Fruit fly (Drosophila melanogaster) whole organism, prepupa: Measurements from ENCODE around the gene CG1146.

ENCODE experiments used
- Blimp-1 ChIP-seq: fragments of 200-800 bp; sonication (Bioruptor generic); optimal IDR thresholded peaks from 3 replicates; lab custom pipeline; 2017; ENCODE audit warnings: missing biosample characterization, missing genetic modification characterization, mild to moderate bottlenecking, moderate library complexity, missing genetic modification reagents
- CG10669 ChIP-seq: fragments of 200-800 bp; sonication (Bioruptor generic); optimal IDR thresholded peaks from 3 replicates; lab custom pipeline; 2018; ENCODE audit warnings: missing biosample characterization, mild to moderate bottlenecking, missing genetic modification characterization, moderate library complexity
- CG11294 ChIP-seq: fragments of 200-800 bp; sonication (Bioruptor generic); IDR thresholded peaks from 2 replicates; pipeline ENCODE4 v1.3.6; 2022; ENCODE audit warnings: missing biosample characterization, missing genetic modification characterization
- CG11762 ChIP-seq: fragments of 200-800 bp; sonication (Bioruptor generic); optimal IDR thresholded peaks from 3 replicates; lab custom pipeline; 2016; ENCODE audit warnings: missing biosample characterization, missing genetic modification characterization; ENCODE audit not compliant: insufficient read depth
- CG11902 ChIP-seq: fragments of 200-800 bp; sonication (Bioruptor generic); optimal IDR thresholded peaks from 3 replicates; lab custom pipeline; 2016; ENCODE audit warnings: missing biosample characterization, missing genetic modification characterization
- CG15336 ChIP-seq: fragments of 200-800 bp; sonication (Bioruptor generic); IDR thresholded peaks from 2 replicates; pipeline ENCODE4 v1.3.6; 2022; ENCODE audit warnings: missing biosample characterization, missing genetic modification characterization
- CG16779 ChIP-seq: fragments of 200-800 bp; sonication (Bioruptor generic); optimal IDR thresholded peaks from 3 replicates; lab custom pipeline; 2017; ENCODE audit warnings: missing biosample characterization, mild to moderate bottlenecking, missing genetic modification characterization
- CG3032 ChIP-seq: fragments of 200-800 bp; optimal IDR thresholded peaks from 2 replicates; lab custom pipeline; 2019; ENCODE audit warnings: missing biosample characterization, mild to moderate bottlenecking, missing genetic modification characterization, moderate library complexity
- CG31627 ChIP-seq: fragments of 200-800 bp; sonication (Bioruptor generic); optimal IDR thresholded peaks from 3 replicates; lab custom pipeline; 2016; ENCODE audit warnings: missing biosample characterization, missing genetic modification characterization
- CG32006 ChIP-seq: fragments of 200-800 bp; sonication (Bioruptor generic); optimal IDR thresholded peaks from 3 replicates; lab custom pipeline; 2017; ENCODE audit warnings: missing biosample characterization, mild to moderate bottlenecking, missing genetic modification characterization
- CG34406 ChIP-seq: fragments of 200-800 bp; sonication (Bioruptor generic); optimal IDR thresholded peaks from 3 replicates; lab custom pipeline; 2016; ENCODE audit warnings: missing biosample characterization, missing genetic modification characterization
- CG3919 ChIP-seq: fragments of 200-800 bp; sonication (Bioruptor generic); optimal IDR thresholded peaks from 3 replicates; lab custom pipeline; 2016; ENCODE audit warnings: missing biosample characterization, missing genetic modification characterization
- CG4318 ChIP-seq: fragments of 200-800 bp; sonication (Bioruptor generic); optimal IDR thresholded peaks from 3 replicates; lab custom pipeline; 2017; ENCODE audit warnings: missing biosample characterization, mild to moderate bottlenecking, missing genetic modification characterization
- CG6163 ChIP-seq: fragments of 200-800 bp; sonication (Bioruptor generic); IDR thresholded peaks from 3 replicates; pipeline ENCODE4 v1.3.6; 2022; ENCODE audit warnings: missing biosample characterization, missing genetic modification characterization
- CG6276 ChIP-seq: fragments of 200-800 bp; sonication (Bioruptor generic); optimal IDR thresholded peaks from 2 replicates; lab custom pipeline; 2017; ENCODE audit warnings: missing biosample characterization, mild to moderate bottlenecking, missing genetic modification characterization
- CG6792 ChIP-seq: fragments of 200-800 bp; sonication (Bioruptor generic); optimal IDR thresholded peaks from 3 replicates; lab custom pipeline; 2016; ENCODE audit warnings: missing biosample characterization, missing genetic modification characterization
- CG6808 ChIP-seq: fragments of 200-800 bp; sonication (Bioruptor generic); optimal IDR thresholded peaks from 3 replicates; lab custom pipeline; 2017; ENCODE audit warnings: missing biosample characterization, missing genetic modification characterization, mild to moderate bottlenecking, moderate library complexity, missing genetic modification reagents
- CG8119 ChIP-seq: fragments of 200-800 bp; sonication (Bioruptor generic); IDR thresholded peaks from 3 replicates; pipeline ENCODE4 v1.3.6; 2022; ENCODE audit warnings: missing biosample characterization, missing genetic modification characterization
- CG8319 ChIP-seq: fragments of 200-800 bp; sonication (Bioruptor generic); optimal IDR thresholded peaks from 3 replicates; lab custom pipeline; 2016; ENCODE audit warnings: missing biosample characterization, missing genetic modification characterization
- CG9139 ChIP-seq: fragments of 200-800 bp; sonication (Bioruptor generic); optimal IDR thresholded peaks from 3 replicates; lab custom pipeline; 2017; ENCODE audit warnings: missing biosample characterization, mild to moderate bottlenecking, missing genetic modification characterization
- Eip75B ChIP-seq: fragments of 200-800 bp; sonication (Bioruptor generic); optimal IDR thresholded peaks from 3 replicates; lab custom pipeline; 2016; ENCODE audit warnings: missing biosample characterization, missing genetic modification characterization
- Eip78C ChIP-seq: fragments of 200-800 bp; sonication (Bioruptor generic); peaks from one replicate; lab custom pipeline; 2016; ENCODE audit warnings: missing biosample characterization, missing genetic modification characterization
- Ets21C ChIP-seq: fragments of 200-800 bp; sonication (Bioruptor generic); optimal IDR thresholded peaks from 3 replicates; lab custom pipeline; 2016; ENCODE audit warnings: missing biosample characterization, missing genetic modification characterization
- Ets96B ChIP-seq: fragments of 200-800 bp; optimal IDR thresholded peaks from 2 replicates; lab custom pipeline; 2019; ENCODE audit warnings: missing biosample characterization, mild to moderate bottlenecking, missing genetic modification characterization, moderate library complexity
- Gug ChIP-seq: fragments of 200-800 bp; sonication (Bioruptor generic); IDR thresholded peaks from 2 replicates; pipeline ENCODE4 v1.3.6; 2022; ENCODE audit warnings: missing biosample characterization, missing genetic modification characterization
- Hr38 ChIP-seq: sonication (Bioruptor generic); optimal IDR thresholded peaks from 2 replicates; lab custom pipeline; 2016; ENCODE audit warnings: missing biosample characterization, missing genetic modification characterization
- Lpt ChIP-seq: fragments of 200-800 bp; sonication (Bioruptor generic); optimal IDR thresholded peaks from 3 replicates; lab custom pipeline; 2016; ENCODE audit warnings: missing biosample characterization, missing genetic modification characterization
- Met ChIP-seq: fragments of 200-800 bp; sonication (Bioruptor generic); optimal IDR thresholded peaks from 3 replicates; lab custom pipeline; 2016; ENCODE audit warnings: missing biosample characterization, missing genetic modification characterization
- OdsH ChIP-seq: fragments of 200-800 bp; sonication (Bioruptor generic); optimal IDR thresholded peaks from 3 replicates; lab custom pipeline; 2016; ENCODE audit warnings: missing biosample characterization, missing genetic modification characterization
- Smox ChIP-seq: fragments of 200-800 bp; sonication (Bioruptor generic); optimal IDR thresholded peaks from 3 replicates; lab custom pipeline; 2016; ENCODE audit warnings: missing biosample characterization, missing genetic modification characterization
- Sox102F ChIP-seq: fragments of 200-800 bp; sonication (Bioruptor generic); optimal IDR thresholded peaks from 2 replicates; lab custom pipeline; 2016; ENCODE audit warnings: missing biosample characterization, mild to moderate bottlenecking, missing genetic modification characterization
- Sox15 ChIP-seq: fragments of 200-800 bp; sonication (Bioruptor generic); optimal IDR thresholded peaks from 3 replicates; lab custom pipeline; 2016; ENCODE audit warnings: missing biosample characterization, missing genetic modification characterization
- achi ChIP-seq: fragments of 200-800 bp; sonication (Bioruptor generic); optimal IDR thresholded peaks from 3 replicates; lab custom pipeline; 2016; ENCODE audit warnings: missing biosample characterization, missing genetic modification characterization
- acj6 ChIP-seq: fragments of 200-800 bp; sonication (Bioruptor generic); optimal IDR thresholded peaks from 3 replicates; lab custom pipeline; 2016; ENCODE audit warnings: missing biosample characterization, missing genetic modification characterization
- cyc ChIP-seq: fragments of 200-800 bp; sonication (Bioruptor generic); optimal IDR thresholded peaks from 3 replicates; lab custom pipeline; 2016; ENCODE audit warnings: missing biosample characterization, missing genetic modification characterization
- dac ChIP-seq: fragments of 200-800 bp; sonication (Bioruptor generic); optimal IDR thresholded peaks from 2 replicates; lab custom pipeline; 2017; ENCODE audit warnings: missing biosample characterization, mild to moderate bottlenecking, missing genetic modification characterization
- dsx ChIP-seq: fragments of 200-800 bp; optimal IDR thresholded peaks from 3 replicates; lab custom pipeline; 2019; ENCODE audit warnings: missing biosample characterization, mild to moderate bottlenecking, missing genetic modification characterization, moderate library complexity; ENCODE audit not compliant: poor library complexity, severe bottlenecking
- eg ChIP-seq: fragments of 200-800 bp; sonication (Bioruptor generic); IDR thresholded peaks from 3 replicates; pipeline ENCODE4 v1.3.6; 2022; ENCODE audit warnings: missing biosample characterization, missing genetic modification characterization
- esn ChIP-seq: fragments of 200-800 bp; sonication (Bioruptor generic); optimal IDR thresholded peaks from 2 replicates; lab custom pipeline; 2016; ENCODE audit warnings: missing biosample characterization, mild to moderate bottlenecking, missing genetic modification characterization, moderate library complexity
- fd85E ChIP-seq: fragments of 200-800 bp; sonication (Bioruptor generic); optimal IDR thresholded peaks from 3 replicates; lab custom pipeline; 2016; ENCODE audit warnings: missing biosample characterization, missing genetic modification characterization
- fkh ChIP-seq: fragments of 200-800 bp; sonication (Bioruptor generic); optimal IDR thresholded peaks from 3 replicates; lab custom pipeline; 2017; ENCODE audit warnings: missing biosample characterization, mild to moderate bottlenecking, missing genetic modification characterization, moderate library complexity
- salr ChIP-seq, 2 experiments: fragments of 200-800 bp; sonication (Bioruptor generic); optimal IDR thresholded peaks; 3 replicates each; lab custom pipeline; 2016 to 2018; ENCODE audit warnings: missing biosample characterization in 2 of 2, missing genetic modification characterization in 2 of 2, mild to moderate bottlenecking in 1 of 2
- ss ChIP-seq, 2 experiments: fragments of 200-800 bp; sonication (Bioruptor generic); optimal IDR thresholded peaks; 2 replicates in 1 of 2; 3 replicates in 1 of 2; lab custom pipeline; 2017 to 2018; ENCODE audit warnings: mild to moderate bottlenecking in 2 of 2, missing biosample characterization in 2 of 2, missing genetic modification characterization in 2 of 2, moderate library complexity in 1 of 2
- svp ChIP-seq: fragments of 200-800 bp; sonication (Bioruptor generic); peaks from one replicate; lab custom pipeline; 2016; ENCODE audit warnings: missing biosample characterization, missing genetic modification characterization
- topi ChIP-seq: fragments of 200-800 bp; sonication (Bioruptor generic); optimal IDR thresholded peaks from 3 replicates; lab custom pipeline; 2016; ENCODE audit warnings: missing biosample characterization, missing genetic modification characterization
- vri ChIP-seq: fragments of 200-800 bp; sonication (Bioruptor generic); optimal IDR thresholded peaks from 3 replicates; lab custom pipeline; 2016; ENCODE audit warnings: missing biosample characterization, mild to moderate bottlenecking, missing genetic modification characterization

CG1146 gene

dm6 chr3L:2478349-2478959, 10.2 kb upstream of the CG1146 start, which contains the start of gene Cyp4d20:
TSS of gene Cyp4d20 (minus strand) at chr3L:2478448.
- TF ChIP-seq Sox102F (GFP tag; lab: Kevin White, UChicago) = no peak
- no peak for TF ChIP-seq Sox15 (GFP tag; lab: Kevin White, UChicago)
- TF ChIP-seq dsx (GFP tag; lab: Kevin White, UChicago) = peak; percentile 57
- TF ChIP-seq Eip75B = no peak
- TF ChIP-seq CG34406 (GFP tag; lab: Kevin White, UChicago) = no peak
- TF ChIP-seq CG8319 (GFP tag; lab: Kevin White, UChicago) = no peak
- no peak for TF ChIP-seq CG32006 (GFP tag; lab: Kevin White, UChicago)
- TF ChIP-seq CG6792 (GFP tag; lab: Kevin White, UChicago) = no peak
- TF ChIP-seq svp (GFP tag; lab: Kevin White, UChicago) = peak; percentile 74
- TF ChIP-seq CG8119 (GFP tag; lab: Robert Waterston, UW) = 0 out of 3 replicates have a peak, but pooled peaks have one; percentile 14
- no peak for TF ChIP-seq CG31627 (GFP tag; lab: Kevin White, UChicago)
- no peak for TF ChIP-seq fd85E (GFP tag; lab: Kevin White, UChicago)
- TF ChIP-seq CG11902 = no peak
- peak; percentile 59; the same call in 1 of the 3 replicates for TF ChIP-seq eg (GFP tag; lab: Robert Waterston, UW)
- no peak for TF ChIP-seq Blimp-1 (GFP tag; lab: Kevin White, UChicago)
- TF ChIP-seq CG15336 (GFP tag; lab: Robert Waterston, UW) = peak; percentile 41; the same call in 1 of the 2 replicates
- peak; percentile 7 for TF ChIP-seq CG6808 (GFP tag; lab: Kevin White, UChicago)
- TF ChIP-seq ss (GFP tag; optimal IDR thresholded peaks at IDR 0.05; lab: Kevin White, UChicago) = no peak
- no peak for TF ChIP-seq achi (GFP tag; lab: Kevin White, UChicago)
- TF ChIP-seq CG11294 (GFP tag; lab: Robert Waterston, UW) = peak; percentile 67
- peak; percentile 49 for TF ChIP-seq Ets96B (tag; lab: Kevin White, UChicago)
- no peak for TF ChIP-seq CG11762
- peak; percentile 34; the same call in 1 of the 2 replicates for TF ChIP-seq Gug (GFP tag; lab: Robert Waterston, UW)
- TF ChIP-seq Smox (GFP tag; lab: Kevin White, UChicago) = no peak
- peak; percentile 72 for TF ChIP-seq Eip78C (GFP tag; lab: Kevin White, UChicago)
- TF ChIP-seq OdsH (GFP tag; lab: Kevin White, UChicago) = no peak
- peak; percentile 19 for TF ChIP-seq CG10669 (GFP tag; lab: Kevin White, UChicago)
- no peak for TF ChIP-seq Met
- TF ChIP-seq CG6276 (GFP tag; lab: Kevin White, UChicago) = peak; percentile 6
- TF ChIP-seq CG16779 (tag; lab: Kevin White, UChicago) = no peak
- TF ChIP-seq vri = no peak

dm6 chr3L:2479250-2479649, 9.4 kb upstream of the CG1146 start:
- TF ChIP-seq CG3919 (GFP tag; lab: Kevin White, UChicago) = peak; percentile 91
- peak; percentile 69 for TF ChIP-seq Blimp-1 (GFP tag; lab: Kevin White, UChicago)
- peak; percentile 54 for TF ChIP-seq vri
- TF ChIP-seq CG6163 (GFP tag; lab: Robert Waterston, UW) = peak; percentile 71
- TF ChIP-seq topi (GFP tag; lab: Kevin White, UChicago) = peak; percentile 85
- TF ChIP-seq CG9139 (GFP tag; lab: Kevin White, UChicago) = peak; percentile 92
- TF ChIP-seq CG11762 = peak; percentile 87
- peak; percentile 60 for TF ChIP-seq Ets21C (GFP tag; lab: Kevin White, UChicago)
- peak; percentile 50 for TF ChIP-seq Lpt (GFP tag; lab: Kevin White, UChicago)
- peak; percentile 64 for TF ChIP-seq CG8119 (GFP tag; lab: Robert Waterston, UW)
- TF ChIP-seq acj6 (GFP tag; lab: Kevin White, UChicago) = peak; percentile 82
- TF ChIP-seq CG6792 (GFP tag; lab: Kevin White, UChicago) = peak; percentile 82
- TF ChIP-seq ss (GFP tag; optimal IDR thresholded peaks at IDR 0.05; lab: Kevin White, UChicago) = peak; percentile 95 to 97
- peak; percentile 76 for TF ChIP-seq CG34406 (GFP tag; lab: Kevin White, UChicago)
- TF ChIP-seq CG3032 (tag; lab: Kevin White, UChicago) = peak; percentile 96
- peak; percentile 4 for TF ChIP-seq CG4318 (GFP tag; lab: Kevin White, UChicago)
- TF ChIP-seq CG6808 (GFP tag; lab: Kevin White, UChicago) = peak; percentile 95
- TF ChIP-seq dsx (GFP tag; lab: Kevin White, UChicago) = peak; percentile 92
- TF ChIP-seq fkh = no peak
- TF ChIP-seq dac (GFP tag; lab: Kevin White, UChicago) = peak; percentile 30
- peak; percentile 83 for TF ChIP-seq esn (GFP tag; lab: Kevin White, UChicago)
- peak; percentile 75 for TF ChIP-seq Smox (GFP tag; lab: Kevin White, UChicago)
- peak; percentile 56; the same call in 1 of the 2 replicates for TF ChIP-seq Gug (GFP tag; lab: Robert Waterston, UW)
- peak; percentile 51 to 68 for TF ChIP-seq salr (GFP tag; optimal IDR thresholded peaks at IDR 0.05; lab: Kevin White, UChicago)
- peak; percentile 60 for TF ChIP-seq Sox15 (GFP tag; lab: Kevin White, UChicago)
- no peak for TF ChIP-seq Hr38 (GFP tag; lab: Kevin White, UChicago)
- peak; percentile 81 for TF ChIP-seq achi (GFP tag; lab: Kevin White, UChicago)
- TF ChIP-seq CG11902 = peak; percentile 73
- TF ChIP-seq Ets96B (tag; lab: Kevin White, UChicago) = peak; percentile 95
- TF ChIP-seq Met = peak; percentile 78
- peak; percentile 79 for TF ChIP-seq cyc (GFP tag; lab: Kevin White, UChicago)
